1 fruit fly cellular context compared by ENCODE assay signal in genomic region chrX:10771856-10772592, dm6.
A peak's percentile ranks its signal among the peaks of the same experiment; 100 is the strongest.
TF ChIP-seq lines count a peak whose summit lies in the region.

CG15211 (plus strand) TSS chrX:10772541.

TF ChIP-seq in whole organism, embryonic, 481 proteins besides CTCF, POLR2A, EP300 and RAD21 (continued from another document and continues in another):
- TF ChIP-seq CG9797 (GFP tag; optimal IDR thresholded peaks at IDR 0.05; lab: Kevin White, UChicago) (no peak), gt (GFP tag; IDR thresholded peaks at IDR 0.05; lab: Robert Waterston, UW) (no peak), Antp (GFP tag; optimal IDR thresholded peaks at IDR 0.05; lab: Kevin White, UChicago) (peak; percentile 14), Spps (tag; optimal IDR thresholded peaks at IDR 0.05; lab: Kevin White, UChicago) (peak; percentile 62), sisA (GFP tag; IDR thresholded peaks at IDR 0.05; lab: Robert Waterston, UW) (peak; percentile 55), pzg (GFP tag; optimal IDR thresholded peaks at IDR 0.05; lab: Kevin White, UChicago) (no peak), CG2116 (GFP tag; optimal IDR thresholded peaks at IDR 0.05; lab: Kevin White, UChicago) (peak; percentile 38), exex (tag; optimal IDR thresholded peaks at IDR 0.05; lab: Kevin White, UChicago) (no peak), CG34376 (GFP tag; optimal IDR thresholded peaks at IDR 0.05; lab: Kevin White, UChicago) (no peak), trh (GFP tag; optimal IDR thresholded peaks at IDR 0.05; lab: Kevin White, UChicago) (peak; percentile 49), CG8089 (GFP tag; optimal IDR thresholded peaks at IDR 0.05; lab: Kevin White, UChicago) (no peak), CG13296 (GFP tag; optimal IDR thresholded peaks at IDR 0.05; lab: Kevin White, UChicago) (peak; percentile 65), Ets65A (GFP tag; lab: Kevin White, UChicago) (peak; percentile 75), Dp (GFP tag; optimal IDR thresholded peaks at IDR 0.05; lab: Kevin White, UChicago) (no peak), CG3281 (GFP tag; optimal IDR thresholded peaks at IDR 0.05; lab: Kevin White, UChicago) (peak; percentile 41), eyg (GFP tag; optimal IDR thresholded peaks at IDR 0.05; lab: Kevin White, UChicago) (no peak), z (GFP tag; IDR thresholded peaks at IDR 0.05; lab: Robert Waterston, UW) (peak; percentile 89), grau (tag; optimal IDR thresholded peaks at IDR 0.05; lab: Kevin White, UChicago) (peak; percentile 79), E2f1 (GFP tag; IDR thresholded peaks at IDR 0.05; lab: Robert Waterston, UW) (peak; percentile 66), E2f2 (GFP tag; IDR thresholded peaks at IDR 0.05; lab: Robert Waterston, UW) (peak; percentile 48), ash1 (GFP tag; optimal IDR thresholded peaks at IDR 0.05; lab: Kevin White, UChicago) (no peak), Dll (GFP tag; IDR thresholded peaks at IDR 0.05; lab: Robert Waterston, UW; ENCODE audit: partially characterized antibody) (no peak), vnd (GFP tag; IDR thresholded peaks at IDR 0.05; lab: Robert Waterston, UW; ENCODE audit: partially characterized antibody) (no peak), slp2 (GFP tag; optimal IDR thresholded peaks at IDR 0.05; lab: Kevin White, UChicago) (no peak), Nf-YA (GFP tag; IDR thresholded peaks at IDR 0.05; lab: Robert Waterston, UW) (no peak), HLH4C (GFP tag; IDR thresholded peaks at IDR 0.05; lab: Robert Waterston, UW; ENCODE audit: partially characterized antibody) (0 out of 3 replicates have a peak, but pooled peaks have one; percentile 36), D (optimal IDR thresholded peaks at IDR 0.05; lab: Kevin White, UChicago) (no peak), D (GFP tag; optimal IDR thresholded peaks at IDR 0.05; lab: Kevin White, UChicago) (peak; percentile 63), chm (GFP tag; IDR thresholded peaks at IDR 0.05; lab: Robert Waterston, UW) (peak; percentile 35), CG7745 (tag; optimal IDR thresholded peaks at IDR 0.05; lab: Kevin White, UChicago) (no peak), CG15514 (GFP tag; optimal IDR thresholded peaks at IDR 0.05; lab: Kevin White, UChicago) (no peak), CG6791 (GFP tag; IDR thresholded peaks at IDR 0.05; lab: Robert Waterston, UW; ENCODE audit: partially characterized antibody) (no peak), dati (GFP tag; IDR thresholded peaks at IDR 0.05; lab: Robert Waterston, UW) (no peak), Xbp1 (GFP tag; optimal IDR thresholded peaks at IDR 0.05; lab: Kevin White, UChicago) (peak; percentile 73), CG17385 (GFP tag; optimal IDR thresholded peaks at IDR 0.05; lab: Kevin White, UChicago) (peak; percentile 72), vfl (GFP tag; optimal IDR thresholded peaks at IDR 0.05; lab: Kevin White, UChicago) (no peak), stwl (tag; optimal IDR thresholded peaks at IDR 0.05; lab: Kevin White, UChicago) (no peak), gcm2 (GFP tag; optimal IDR thresholded peaks at IDR 0.05; lab: Kevin White, UChicago) (no peak), CG9727 (GFP tag; optimal IDR thresholded peaks at IDR 0.05; lab: Kevin White, UChicago) (peak; percentile 68), CG14710 (tag; optimal IDR thresholded peaks at IDR 0.05; lab: Kevin White, UChicago) (peak; percentile 78), CG10147 (GFP tag; optimal IDR thresholded peaks at IDR 0.05; lab: Kevin White, UChicago) (peak; percentile 58), Ada2b (GFP tag; IDR thresholded peaks at IDR 0.05; lab: Robert Waterston, UW) (peak; percentile 40), CG4424 (GFP tag; optimal IDR thresholded peaks at IDR 0.05; lab: Kevin White, UChicago) (peak; percentile 70), CG17612 (GFP tag; IDR thresholded peaks at IDR 0.05; lab: Robert Waterston, UW) (no peak), CG17912 (GFP tag; optimal IDR thresholded peaks at IDR 0.05; lab: Kevin White, UChicago) (no peak), eve (GFP tag; optimal IDR thresholded peaks at IDR 0.05; lab: Kevin White, UChicago) (no peak), CG17359 (tag; optimal IDR thresholded peaks at IDR 0.05; lab: Kevin White, UChicago) (peak; percentile 69), CG3847 (GFP tag; IDR thresholded peaks at IDR 0.05; lab: Robert Waterston, UW) (peak; percentile 28; the same call in 1 of the 2 replicates), CG1233 (GFP tag; optimal IDR thresholded peaks at IDR 0.05; lab: Kevin White, UChicago) (peak; percentile 71), Usf (GFP tag; optimal IDR thresholded peaks at IDR 0.05; lab: Kevin White, UChicago) (no peak), ftz-f1 (GFP tag; optimal IDR thresholded peaks at IDR 0.05; lab: Kevin White, UChicago) (no peak), Dref (GFP tag; IDR thresholded peaks at IDR 0.05; lab: Robert Waterston, UW) (no peak), cg (GFP tag; optimal IDR thresholded peaks at IDR 0.05; lab: Kevin White, UChicago) (peak; percentile 0), CG17186 (GFP tag; optimal IDR thresholded peaks at IDR 0.05; lab: Kevin White, UChicago) (no peak), HLH54F (GFP tag; optimal IDR thresholded peaks at IDR 0.05; lab: Kevin White, UChicago) (no peak), sens (GFP tag; lab: Kevin White, UChicago) (peak; percentile 92), jigr1 (GFP tag; IDR thresholded peaks at IDR 0.05; lab: Robert Waterston, UW) (no peak), CG11560 (tag; IDR thresholded peaks at IDR 0.05; lab: Robert Waterston, UW) (no peak), Gug (GFP tag; IDR thresholded peaks at IDR 0.05; lab: Robert Waterston, UW) (peak; percentile 38; the same call in 1 of the 4 replicates), ac (GFP tag; optimal IDR thresholded peaks at IDR 0.05; lab: Kevin White, UChicago) (no peak), Hr39 (optimal IDR thresholded peaks at IDR 0.05; lab: Kevin White, UChicago) (no peak), lov (optimal IDR thresholded peaks at IDR 0.05; lab: Kevin White, UChicago) (no peak), lov (GFP tag; IDR thresholded peaks at IDR 0.05; lab: Robert Waterston, UW) (no peak), BtbVII (GFP tag; optimal IDR thresholded peaks at IDR 0.05; lab: Kevin White, UChicago) (peak; percentile 77), salm (tag; optimal IDR thresholded peaks at IDR 0.05; lab: Kevin White, UChicago) (peak; percentile 47), Dad (GFP tag; optimal IDR thresholded peaks at IDR 0.05; lab: Kevin White, UChicago) (no peak), CG15601 (tag; optimal IDR thresholded peaks at IDR 0.05; lab: Kevin White, UChicago) (peak; percentile 78), CG4820 (GFP tag; optimal IDR thresholded peaks at IDR 0.05; lab: Kevin White, UChicago) (peak; percentile 72), fd64A (GFP tag; optimal IDR thresholded peaks at IDR 0.05; lab: Kevin White, UChicago) (no peak), CG7271 (tag; optimal IDR thresholded peaks at IDR 0.05; lab: Kevin White, UChicago) (no peak), ham (GFP tag; IDR thresholded peaks at IDR 0.05; lab: Robert Waterston, UW) (no peak), NFAT (GFP tag; IDR thresholded peaks at IDR 0.05; lab: Robert Waterston, UW) (0 out of 2 replicates have a peak, but pooled peaks have one; percentile 2), NC2α (GFP tag; optimal IDR thresholded peaks at IDR 0.05; lab: Kevin White, UChicago) (no peak), disco-r (GFP tag; optimal IDR thresholded peaks at IDR 0.05; lab: Kevin White, UChicago) (no peak), CG9215 (GFP tag; IDR thresholded peaks at IDR 0.05; lab: Robert Waterston, UW) (peak; percentile 35; the same call in 1 of the 2 replicates), CG4328 (GFP tag; optimal IDR thresholded peaks at IDR 0.05; lab: Kevin White, UChicago) (peak; percentile 49), croc (GFP tag; conservative IDR thresholded peaks at IDR 0.05; lab: Robert Waterston, UW) (peak; percentile 52), Dbx (GFP tag; IDR thresholded peaks at IDR 0.05; lab: Robert Waterston, UW) (no peak), CG8765 (GFP tag; IDR thresholded peaks at IDR 0.05; lab: Robert Waterston, UW) (no peak), fd96Cb (tag; optimal IDR thresholded peaks at IDR 0.05; lab: Kevin White, UChicago) (peak; percentile 71), CG6272 (GFP tag; IDR thresholded peaks at IDR 0.05; lab: Robert Waterston, UW) (no peak), sr (GFP tag; IDR thresholded peaks at IDR 0.05; lab: Robert Waterston, UW) (peak; percentile 80), dm (GFP tag; optimal IDR thresholded peaks at IDR 0.05; lab: Kevin White, UChicago) (peak; percentile 27), CG33213 (GFP tag; optimal IDR thresholded peaks at IDR 0.05; lab: Kevin White, UChicago) (no peak), CG12236 (GFP tag; optimal IDR thresholded peaks at IDR 0.05; lab: Kevin White, UChicago) (no peak), CG3163 (GFP tag; optimal IDR thresholded peaks at IDR 0.05; lab: Kevin White, UChicago) (no peak), Dek (tag; optimal IDR thresholded peaks at IDR 0.05; lab: Kevin White, UChicago) (peak; percentile 27), CG4617 (GFP tag; optimal IDR thresholded peaks at IDR 0.05; lab: Kevin White, UChicago; ENCODE audit: borderline replicate concordance) (peak; percentile 22), CG13624 (GFP tag; optimal IDR thresholded peaks at IDR 0.05; lab: Kevin White, UChicago) (no peak), tll (GFP tag; optimal IDR thresholded peaks at IDR 0.05; lab: Kevin White, UChicago) (no peak), CG12219 (GFP tag; optimal IDR thresholded peaks at IDR 0.05; lab: Kevin White, UChicago) (peak; percentile 52), Sry-δ (GFP tag; optimal IDR thresholded peaks at IDR 0.05; lab: Kevin White, UChicago) (no peak), pb (GFP tag; optimal IDR thresholded peaks at IDR 0.05; lab: Kevin White, UChicago) (no peak), CG30020 (tag; optimal IDR thresholded peaks at IDR 0.05; lab: Kevin White, UChicago) (peak; percentile 47), CG13287 (GFP tag; IDR thresholded peaks at IDR 0.05; lab: Robert Waterston, UW; ENCODE audit: partially characterized antibody) (peak; percentile 24; the same call in 1 of the 2 replicates), CkIIα-i1 (GFP tag; IDR thresholded peaks at IDR 0.05; lab: Robert Waterston, UW) (no peak), sqz (GFP tag; optimal IDR thresholded peaks at IDR 0.05; lab: Kevin White, UChicago) (peak; percentile 84), ato (GFP tag; IDR thresholded peaks at IDR 0.05; lab: Robert Waterston, UW; ENCODE audit: partially characterized antibody) (no peak), Six4 (GFP tag; optimal IDR thresholded peaks at IDR 0.05; lab: Kevin White, UChicago) (peak; percentile 55), Sin3A (optimal IDR thresholded peaks at IDR 0.05; lab: Kevin White, UChicago) (no peak), Nf-YC (tag; optimal IDR thresholded peaks at IDR 0.05; lab: Kevin White, UChicago) (peak; percentile 72), caup (GFP tag; optimal IDR thresholded peaks at IDR 0.05; lab: Kevin White, UChicago; ENCODE audit: severe bottlenecking) (peak; percentile 49), Optix (GFP tag; IDR thresholded peaks at IDR 0.05; lab: Robert Waterston, UW) (peak; percentile 29; the same call in 1 of the 3 replicates), CG12071 (GFP tag; optimal IDR thresholded peaks at IDR 0.05; lab: Kevin White, UChicago) (no peak), CG31441 (GFP tag; IDR thresholded peaks at IDR 0.05; lab: Robert Waterston, UW) (peak; percentile 84), Rx (GFP tag; IDR thresholded peaks at IDR 0.05; lab: Robert Waterston, UW) (peak; percentile 24; the same call in 1 of the 2 replicates), kah (GFP tag; optimal IDR thresholded peaks at IDR 0.05; lab: Kevin White, UChicago) (no peak), CG8359 (GFP tag; optimal IDR thresholded peaks at IDR 0.05; lab: Kevin White, UChicago; ENCODE audit: borderline replicate concordance) (peak; percentile 47), CG2712 (tag; optimal IDR thresholded peaks at IDR 0.05; lab: Kevin White, UChicago) (peak; percentile 86), sd (tag; optimal IDR thresholded peaks at IDR 0.05; lab: Kevin White, UChicago) (peak; percentile 61), CG11398 (GFP tag; optimal IDR thresholded peaks at IDR 0.05; lab: Kevin White, UChicago) (no peak), ssp (GFP tag; IDR thresholded peaks at IDR 0.05; lab: Robert Waterston, UW) (peak; percentile 49), Asciz (GFP tag; optimal IDR thresholded peaks at IDR 0.05; lab: Kevin White, UChicago) (peak; percentile 63), Doc3 (GFP tag; IDR thresholded peaks at IDR 0.05; lab: Robert Waterston, UW; ENCODE audit: partially characterized antibody) (no peak), CG17829 (tag; optimal IDR thresholded peaks at IDR 0.05; lab: Kevin White, UChicago) (peak; percentile 79), CHES-1-like (GFP tag; optimal IDR thresholded peaks at IDR 0.05; lab: Kevin White, UChicago) (no peak), btn (GFP tag; optimal IDR thresholded peaks at IDR 0.05; lab: Kevin White, UChicago) (no peak), tna (GFP tag; IDR thresholded peaks at IDR 0.05; lab: Robert Waterston, UW; ENCODE audit: partially characterized antibody) (no peak), CG13894 (tag; optimal IDR thresholded peaks at IDR 0.05; lab: Kevin White, UChicago) (no peak), CG10565 (GFP tag; optimal IDR thresholded peaks at IDR 0.05; lab: Kevin White, UChicago) (no peak), dpn (GFP tag; optimal IDR thresholded peaks at IDR 0.05; lab: Kevin White, UChicago) (peak in 1 of 2 experiments; percentile 59), en (GFP tag; optimal IDR thresholded peaks at IDR 0.05; lab: Kevin White, UChicago) (no peak), bowl (GFP tag; IDR thresholded peaks at IDR 0.05; lab: Robert Waterston, UW) (no peak), CG9437 (GFP tag; optimal IDR thresholded peaks at IDR 0.05; lab: Kevin White, UChicago) (peak; percentile 70), corto (GFP tag; optimal IDR thresholded peaks at IDR 0.05; lab: Kevin White, UChicago) (no peak), Hsf (GFP tag; optimal IDR thresholded peaks at IDR 0.05; lab: Kevin White, UChicago) (peak; percentile 21), grn (GFP tag; optimal IDR thresholded peaks at IDR 0.05; lab: Kevin White, UChicago) (no peak), CG7987 (GFP tag; optimal IDR thresholded peaks at IDR 0.05; lab: Kevin White, UChicago) (peak; percentile 0), al (GFP tag; IDR thresholded peaks at IDR 0.05; lab: Robert Waterston, UW) (peak; percentile 34; the same call in 1 of the 2 replicates), CG1529 (GFP tag; optimal IDR thresholded peaks at IDR 0.05; lab: Kevin White, UChicago) (peak; percentile 74), CG8388 (GFP tag; optimal IDR thresholded peaks at IDR 0.05; lab: Kevin White, UChicago) (peak; percentile 81), Camta (GFP tag; optimal IDR thresholded peaks at IDR 0.05; lab: Kevin White, UChicago) (peak; percentile 8), CG7786 (GFP tag; optimal IDR thresholded peaks at IDR 0.05; lab: Kevin White, UChicago) (peak; percentile 34), CoRest (tag; optimal IDR thresholded peaks at IDR 0.05; lab: Kevin White, UChicago) (peak; percentile 84)
